Fruit fly (Drosophila melanogaster) whole organism, embryonic: ENCODE results near the gene fred.

Experiments
- B-H2 ChIP-seq: fragments of 200-800 bp; sonication (Bioruptor generic); optimal IDR thresholded peaks from 2 replicates; lab custom pipeline; 2018; ENCODE audit warnings: missing biosample characterization, mild to moderate bottlenecking, missing genetic modification characterization
- BtbVII ChIP-seq: fragments of 200-800 bp; sonication (Bioruptor generic); optimal IDR thresholded peaks from 3 replicates; lab custom pipeline; 2017; ENCODE audit warnings: missing biosample characterization, mild to moderate bottlenecking, missing genetic modification characterization
- CG10147 ChIP-seq: fragments of 200-800 bp; sonication (Bioruptor generic); optimal IDR thresholded peaks from 2 replicates; lab custom pipeline; 2019; ENCODE audit warnings: missing biosample characterization, mild to moderate bottlenecking, missing genetic modification characterization, moderate library complexity
- CG10366 ChIP-seq: fragments of 200-800 bp; sonication (Bioruptor generic); IDR thresholded peaks from 2 replicates; pipeline ENCODE4 v1.3.6; 2022; ENCODE audit warnings: missing biosample characterization, missing genetic modification characterization
- CG11093 ChIP-seq: fragments of 200-800 bp; sonication (Bioruptor generic); IDR thresholded peaks from 3 replicates; pipeline ENCODE4 v1.3.6; 2022; ENCODE audit warnings: missing biosample characterization, missing genetic modification characterization
- CG11456 ChIP-seq: fragments of 200-800 bp; sonication (Bioruptor generic); IDR thresholded peaks from 3 replicates; pipeline ENCODE4 v1.3.6; 2022; ENCODE audit warnings: missing biosample characterization, missing genetic modification characterization
- CG11723 ChIP-seq: fragments of 200-800 bp; sonication (Bioruptor generic); optimal IDR thresholded peaks from 2 replicates; lab custom pipeline; 2017; ENCODE audit warnings: missing biosample characterization, mild to moderate bottlenecking, missing genetic modification characterization
- CG13424 ChIP-seq: fragments of 200-800 bp; sonication (Bioruptor generic); optimal IDR thresholded peaks from 2 replicates; lab custom pipeline; 2019; ENCODE audit warnings: missing biosample characterization, mild to moderate bottlenecking, missing genetic modification characterization, moderate library complexity
- CG14014 ChIP-seq: fragments of 200-800 bp; sonication (Bioruptor generic); IDR thresholded peaks from 2 replicates; pipeline ENCODE4 v1.3.6; 2022; ENCODE audit warnings: missing biosample characterization, missing genetic modification characterization
- CG14050 ChIP-seq: fragments of 200-800 bp; sonication (Bioruptor generic); IDR thresholded peaks from 3 replicates; pipeline ENCODE4 v1.3.6; 2022; ENCODE audit warnings: missing biosample characterization, missing genetic modification characterization
- CG14667 ChIP-seq: fragments of 200-800 bp; sonication (Bioruptor generic); IDR thresholded peaks from 2 replicates; pipeline ENCODE4 v1.3.6; 2022; ENCODE audit warnings: missing biosample characterization, missing genetic modification characterization
- CG14965 ChIP-seq: fragments of 200-800 bp; sonication (Bioruptor generic); optimal IDR thresholded peaks from 2 replicates; lab custom pipeline; 2016; ENCODE audit warnings: missing biosample characterization, missing genetic modification characterization, borderline replicate concordance
- CG17385 ChIP-seq: fragments of 200-800 bp; sonication (Bioruptor generic); optimal IDR thresholded peaks from 3 replicates; lab custom pipeline; 2018; ENCODE audit warnings: missing biosample characterization, mild to moderate bottlenecking, missing genetic modification characterization
- CG2678 ChIP-seq: fragments of 200-800 bp; sonication (Bioruptor generic); optimal IDR thresholded peaks from 3 replicates; lab custom pipeline; 2019; ENCODE audit warnings: missing biosample characterization, mild to moderate bottlenecking, missing genetic modification characterization, moderate library complexity
- CG32532 ChIP-seq: fragments of 200-800 bp; sonication (Bioruptor generic); IDR thresholded peaks from 2 replicates; pipeline ENCODE4 v1.3.6; 2022; ENCODE audit warnings: missing biosample characterization, missing genetic modification characterization
- CG3281 ChIP-seq: fragments of 200-800 bp; sonication (Bioruptor generic); optimal IDR thresholded peaks from 3 replicates; lab custom pipeline; 2017; ENCODE audit warnings: missing biosample characterization, mild to moderate bottlenecking, missing genetic modification characterization
- CG6272 ChIP-seq: fragments of 200-800 bp; sonication (Bioruptor generic); IDR thresholded peaks from 2 replicates; pipeline ENCODE4 v1.3.6; 2022; ENCODE audit warnings: missing biosample characterization, missing genetic modification characterization
- CG6683 ChIP-seq: fragments of 200-800 bp; sonication (Bioruptor generic); optimal IDR thresholded peaks from 2 replicates; lab custom pipeline; 2017; ENCODE audit warnings: missing biosample characterization, mild to moderate bottlenecking, missing genetic modification characterization, missing genetic modification reagents
- CG6689 ChIP-seq: fragments of 200-800 bp; sonication (Bioruptor generic); IDR thresholded peaks from 2 replicates; pipeline ENCODE4 v1.3.6; 2022; ENCODE audit warnings: missing biosample characterization, missing genetic modification characterization
- CG6791 ChIP-seq: fragments of 200-800 bp; sonication (Bioruptor generic); IDR thresholded peaks from 3 replicates; pipeline ENCODE4 v1.3.6; 2022; ENCODE audit warnings: missing biosample characterization, missing genetic modification characterization; ENCODE audit not compliant: partially characterized antibody
- CG7963 ChIP-seq: fragments of 200-800 bp; sonication (Bioruptor generic); IDR thresholded peaks from 3 replicates; pipeline ENCODE4 v1.3.6; 2022; ENCODE audit warnings: missing biosample characterization, missing genetic modification characterization; ENCODE audit not compliant: partially characterized antibody
- CG8388 ChIP-seq: fragments of 200-800 bp; sonication (Bioruptor generic); optimal IDR thresholded peaks from 2 replicates; lab custom pipeline; 2019; ENCODE audit warnings: missing biosample characterization, mild to moderate bottlenecking, missing genetic modification characterization, moderate library complexity
- CG9437 ChIP-seq: fragments of 200-800 bp; sonication (Bioruptor generic); optimal IDR thresholded peaks from 2 replicates; lab custom pipeline; 2018; ENCODE audit warnings: missing biosample characterization, mild to moderate bottlenecking, missing genetic modification characterization
- CG9727 ChIP-seq: fragments of 200-800 bp; sonication (Bioruptor generic); optimal IDR thresholded peaks from 3 replicates; lab custom pipeline; 2017; ENCODE audit warnings: missing biosample characterization, mild to moderate bottlenecking, missing genetic modification characterization
- CG9817 ChIP-seq: fragments of 200-800 bp; sonication (Bioruptor generic); optimal IDR thresholded peaks from 2 replicates; lab custom pipeline; 2018; ENCODE audit warnings: missing biosample characterization, mild to moderate bottlenecking, missing genetic modification characterization, moderate library complexity
- CG9932 ChIP-seq: fragments of 200-800 bp; sonication (Bioruptor generic); IDR thresholded peaks from 2 replicates; pipeline ENCODE4 v1.3.6; 2022; ENCODE audit warnings: missing biosample characterization, missing genetic modification characterization
- E2f1 ChIP-seq: fragments of 200-800 bp; sonication (Bioruptor generic); IDR thresholded peaks from 2 replicates; pipeline ENCODE4 v1.3.6; 2022; ENCODE audit warnings: missing biosample characterization, missing genetic modification characterization
- Fer1 ChIP-seq: fragments of 200-800 bp; sonication (Bioruptor generic); optimal IDR thresholded peaks from 2 replicates; lab custom pipeline; 2017; ENCODE audit warnings: missing biosample characterization, mild to moderate bottlenecking, missing genetic modification characterization
- Fer3 ChIP-seq: fragments of 200-800 bp; sonication (Bioruptor generic); optimal IDR thresholded peaks from 2 replicates; lab custom pipeline; 2018; ENCODE audit warnings: missing biosample characterization, mild to moderate bottlenecking, missing genetic modification characterization, moderate library complexity
- Lpt ChIP-seq: fragments of >200 bp; optimal IDR thresholded peaks from 2 replicates; lab custom pipeline; 2018; ENCODE audit warnings: missing biosample characterization, missing genetic modification characterization
- MBD-R2 ChIP-seq: fragments of 200-800 bp; sonication (Bioruptor generic); IDR thresholded peaks from 2 replicates; pipeline ENCODE4 v1.3.6; 2022; ENCODE audit warnings: missing biosample characterization, missing genetic modification characterization
- Oli ChIP-seq: fragments of 200-800 bp; sonication (Bioruptor generic); optimal IDR thresholded peaks from 2 replicates; lab custom pipeline; 2018; ENCODE audit warnings: missing biosample characterization, mild to moderate bottlenecking, missing genetic modification characterization, moderate library complexity
- PHDP ChIP-seq: fragments of 200-800 bp; sonication (Bioruptor generic); optimal IDR thresholded peaks from 3 replicates; lab custom pipeline; 2018; ENCODE audit warnings: missing biosample characterization, mild to moderate bottlenecking, missing genetic modification characterization, moderate library complexity
- Ptx1 ChIP-seq: fragments of 200-800 bp; sonication (Bioruptor generic); IDR thresholded peaks from 2 replicates; pipeline ENCODE4 v1.3.6; 2022; ENCODE audit warnings: missing biosample characterization, missing genetic modification characterization
- Rfx ChIP-seq: fragments of 200-800 bp; sonication (Bioruptor generic); IDR thresholded peaks from 2 replicates; pipeline ENCODE4 v1.3.6; 2022; ENCODE audit warnings: missing biosample characterization, missing genetic modification characterization
- Rx ChIP-seq: fragments of 200-800 bp; sonication (Bioruptor generic); IDR thresholded peaks from 2 replicates; pipeline ENCODE4 v1.3.6; 2022; ENCODE audit warnings: missing biosample characterization, missing genetic modification characterization
- abd-A ChIP-seq: fragments of 200-800 bp; sonication (Bioruptor generic); optimal IDR thresholded peaks from 3 replicates; lab custom pipeline; 2019; ENCODE audit warnings: missing biosample characterization, mild to moderate bottlenecking, missing genetic modification characterization, moderate library complexity
- ap ChIP-seq: fragments of 200-800 bp; sonication (Bioruptor generic); IDR thresholded peaks from 2 replicates; pipeline ENCODE4 v1.3.6; 2022; ENCODE audit warnings: missing biosample characterization, missing genetic modification characterization
- croc ChIP-seq: fragments of 200-800 bp; sonication (Bioruptor generic); conservative IDR thresholded peaks from 3 replicates; pipeline ENCODE4 v1.3.6; 2022; ENCODE audit warnings: missing biosample characterization, missing genetic modification characterization
- fd96Cb ChIP-seq: fragments of 200-800 bp; sonication (Bioruptor generic); optimal IDR thresholded peaks from 2 replicates; lab custom pipeline; 2018; ENCODE audit warnings: missing biosample characterization, mild to moderate bottlenecking, missing genetic modification characterization, moderate library complexity
- gem ChIP-seq: fragments of 200-800 bp; sonication (Bioruptor generic); optimal IDR thresholded peaks from 2 replicates; lab custom pipeline; 2019; ENCODE audit warnings: missing biosample characterization, mild to moderate bottlenecking, missing genetic modification characterization, moderate library complexity
- grau ChIP-seq: fragments of 200-800 bp; optimal IDR thresholded peaks from 3 replicates; lab custom pipeline; 2019; ENCODE audit warnings: missing biosample characterization, mild to moderate bottlenecking, missing genetic modification characterization, moderate library complexity
- kay ChIP-seq: fragments of 200-800 bp; sonication (Bioruptor generic); optimal IDR thresholded peaks from 2 replicates; lab custom pipeline; 2016; ENCODE audit warnings: missing biosample characterization, missing genetic modification characterization
- maf-S ChIP-seq: fragments of 200-800 bp; sonication (Bioruptor generic); optimal IDR thresholded peaks from 2 replicates; lab custom pipeline; 2016; ENCODE audit warnings: missing biosample characterization, missing genetic modification characterization
- phol ChIP-seq: fragments of 200-800 bp; sonication (Bioruptor generic); optimal IDR thresholded peaks from 3 replicates; lab custom pipeline; 2018; ENCODE audit warnings: missing biosample characterization, mild to moderate bottlenecking, missing genetic modification characterization, moderate library complexity
- ranshi ChIP-seq: fragments of 200-800 bp; sonication (Bioruptor generic); IDR thresholded peaks from 2 replicates; pipeline ENCODE4 v1.3.6; 2022; ENCODE audit warnings: missing biosample characterization, missing genetic modification characterization
- row ChIP-seq: fragments of 200-800 bp; sonication (Bioruptor generic); IDR thresholded peaks from 3 replicates; pipeline ENCODE4 v1.3.6; 2022; ENCODE audit warnings: missing biosample characterization, missing genetic modification characterization
- slbo ChIP-seq: fragments of 200-800 bp; sonication (Bioruptor generic); IDR thresholded peaks from 2 replicates; pipeline ENCODE4 v1.3.6; 2022; ENCODE audit warnings: missing biosample characterization, missing genetic modification characterization
- so ChIP-seq: fragments of 200-800 bp; sonication (Bioruptor generic); IDR thresholded peaks from 3 replicates; pipeline ENCODE4 v1.3.6; 2022; ENCODE audit warnings: missing biosample characterization, missing genetic modification characterization
- vfl ChIP-seq: fragments of 200-800 bp; sonication (Bioruptor generic); optimal IDR thresholded peaks from 2 replicates; lab custom pipeline; 2016; ENCODE audit warnings: missing biosample characterization, missing genetic modification characterization

The fred gene

DNA sequence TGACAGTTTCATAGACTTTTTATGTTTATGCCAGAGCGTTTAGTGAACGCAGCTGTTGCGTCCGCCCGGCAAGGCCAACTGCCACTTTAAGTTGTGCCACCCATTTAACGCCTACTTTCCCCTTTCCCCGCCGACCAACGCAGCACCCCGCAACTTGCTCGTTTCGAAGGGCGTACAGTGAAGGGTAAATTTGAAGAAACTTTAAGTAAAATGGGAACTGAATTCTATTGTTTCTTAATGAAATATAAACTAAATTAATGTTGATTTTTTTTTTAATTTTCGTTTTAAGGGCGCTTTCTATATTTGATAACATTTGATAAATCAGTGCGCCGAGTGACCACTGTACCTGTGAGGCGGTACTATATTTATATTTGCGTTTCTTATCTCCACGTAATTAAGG is 52.7 kb downstream of the fred start (continued):
- TF ChIP-seq vfl (GFP tag; lab: Kevin White, UChicago), result peak; percentile 16
- TF ChIP-seq CG14965 (GFP tag; lab: Kevin White, UChicago), result no peak
- peak; percentile 33; the same call in 1 of the 3 replicates for TF ChIP-seq croc (GFP tag; lab: Robert Waterston, UW)
- peak; percentile 65 for TF ChIP-seq CG14014 (GFP tag; lab: Robert Waterston, UW)
- TF ChIP-seq CG6272 (GFP tag; lab: Robert Waterston, UW), result peak; percentile 30; the same call in 1 of the 2 replicates
- TF ChIP-seq ranshi (GFP tag; lab: Robert Waterston, UW), result peak; percentile 57; the same call in 1 of the 2 replicates
- peak; percentile 55 for TF ChIP-seq grau
- peak; percentile 63 for TF ChIP-seq Rfx (GFP tag; lab: Robert Waterston, UW)
- TF ChIP-seq PHDP (tag; lab: Kevin White, UChicago), result peak; percentile 15
- peak; percentile 22 for TF ChIP-seq CG6683 (GFP tag; lab: Kevin White, UChicago)
- no peak for TF ChIP-seq CG9437 (GFP tag; lab: Kevin White, UChicago)
- TF ChIP-seq phol (tag; lab: Kevin White, UChicago), result peak; percentile 15
- TF ChIP-seq CG14667, result 0 out of 2 replicates have a peak, but pooled peaks have one; percentile 26
- peak; percentile 58; the same call in 1 of the 2 replicates for TF ChIP-seq ap (GFP tag; lab: Robert Waterston, UW)
- TF ChIP-seq Ptx1 (GFP tag; lab: Robert Waterston, UW), result peak; percentile 54
- peak; percentile 53; the same call in 1 of the 2 replicates for TF ChIP-seq E2f1
- no peak for TF ChIP-seq CG11723
- TF ChIP-seq fd96Cb (tag; lab: Kevin White, UChicago), result peak; percentile 35
- TF ChIP-seq CG9727 (GFP tag; lab: Kevin White, UChicago), result peak; percentile 0
- TF ChIP-seq MBD-R2, result 0 out of 2 replicates have a peak, but pooled peaks have one; percentile 27
- TF ChIP-seq kay (GFP tag; lab: Kevin White, UChicago), result no peak
- peak; percentile 70 for TF ChIP-seq slbo (GFP tag; lab: Robert Waterston, UW)
- peak; percentile 39 for TF ChIP-seq CG3281
- no peak for TF ChIP-seq Lpt
- 0 out of 3 replicates have a peak, but pooled peaks have one; percentile 11 for TF ChIP-seq so (GFP tag; lab: Robert Waterston, UW)
- peak; percentile 49 for TF ChIP-seq CG13424 (tag; lab: Kevin White, UChicago)
- TF ChIP-seq abd-A (tag; lab: Kevin White, UChicago), result peak; percentile 94
- TF ChIP-seq Fer1, result peak; percentile 71
- TF ChIP-seq CG10147, result peak; percentile 35
- TF ChIP-seq CG14050 (GFP tag; lab: Robert Waterston, UW), result peak; percentile 27; the same call in 1 of the 3 replicates
- TF ChIP-seq CG8388, result no peak
- no peak for TF ChIP-seq CG6791
- TF ChIP-seq CG10366 (GFP tag; lab: Robert Waterston, UW), result peak; percentile 50
- peak; percentile 41 for TF ChIP-seq Fer3 (tag; lab: Kevin White, UChicago)
- peak; percentile 69 for TF ChIP-seq CG2678 (tag; lab: Kevin White, UChicago)
- TF ChIP-seq BtbVII, result peak; percentile 33
- peak; percentile 33 for TF ChIP-seq CG17385
- peak; percentile 7 for TF ChIP-seq B-H2
- peak; percentile 48 for TF ChIP-seq gem
- peak; percentile 73 for TF ChIP-seq CG32532
- TF ChIP-seq CG6689 (GFP tag; lab: Robert Waterston, UW), result peak; percentile 46
- TF ChIP-seq Rx, result 0 out of 2 replicates have a peak, but pooled peaks have one; percentile 3
- TF ChIP-seq row, result peak; percentile 74
- TF ChIP-seq CG9817 (tag; lab: Kevin White, UChicago), result peak; percentile 32
- peak; percentile 20 for TF ChIP-seq Oli (tag; lab: Kevin White, UChicago)
- 0 out of 3 replicates have a peak, but pooled peaks have one; percentile 12 for TF ChIP-seq CG11456 (GFP tag; lab: Robert Waterston, UW)
- TF ChIP-seq CG7963 (GFP tag; lab: Robert Waterston, UW), result no peak
- TF ChIP-seq maf-S (GFP tag; lab: Kevin White, UChicago), result no peak
- peak; percentile 45 for TF ChIP-seq CG9932 (GFP tag; lab: Robert Waterston, UW)
- TF ChIP-seq CG11093 (GFP tag; lab: Robert Waterston, UW), result 0 out of 3 replicates have a peak, but pooled peaks have one; percentile 40
